Worm (Caenorhabditis elegans): ENCODE results near the gene sre-45.

ce11 chrII:13560553-13560952 lies 42.9 kb downstream of the sre-45 start:
- TF ChIP-seq hlh-30 (tag; optimal IDR thresholded peaks at IDR 0.05; ENCODE audit: insufficient read depth), result no peak
- TF ChIP-seq pqm-1 (tag; optimal IDR thresholded peaks at IDR 0.05), result no peak
- no peak for TF ChIP-seq unc-62 (GFP tag; optimal IDR thresholded peaks at IDR 0.05 in 1 of 2)
- no peak for TF ChIP-seq unc-62 (tag; optimal IDR thresholded peaks at IDR 0.05)
- TF ChIP-seq ceh-82 (tag; optimal IDR thresholded peaks at IDR 0.05), result no peak

Data from whole organism, L4 larva.